Worm (Caenorhabditis elegans) whole organism, L1 larva: ENCODE results near the gene srj-39.
A peak's percentile ranks its signal among the peaks of the same experiment; 100 is the strongest.

Experiments used
- C04F5.9 ChIP-seq: sonication (generic microtip); optimal IDR thresholded peaks from 2 replicates; lab custom pipeline; 2016; ENCODE audit warnings: missing genetic modification characterization, missing compliant biosample characterization
- C16A3.4 ChIP-seq: fragments of 150-350 bp; optimal IDR thresholded peaks from 2 replicates; lab custom pipeline; 2014; ENCODE audit warnings: missing biosample characterization, missing genetic modification characterization
- Y116A8C.19 ChIP-seq: sonication (generic microtip); optimal IDR thresholded peaks from 2 replicates; lab custom pipeline; 2016; ENCODE audit warnings: missing compliant biosample characterization, missing genetic modification characterization, borderline replicate concordance
- blmp-1 ChIP-seq: fragments of 150-350 bp; optimal IDR thresholded peaks from 2 replicates; lab custom pipeline; 2014; ENCODE audit warnings: missing biosample characterization, missing genetic modification characterization
- ces-1 ChIP-seq: fragments of 150-350 bp; optimal IDR thresholded peaks from 2 replicates; lab custom pipeline; 2014; ENCODE audit warnings: missing biosample characterization, missing genetic modification reagents, missing genetic modification characterization
- dpl-1 ChIP-seq, 3 experiments: fragments of 150-350 bp in 2 of 3; sonication (generic microtip) in 1 of 3; optimal IDR thresholded peaks; 2 replicates each; lab custom pipeline; 2014 to 2017; ENCODE audit warnings: missing biosample characterization in 3 of 3, missing genetic modification characterization in 3 of 3, missing genetic modification reagents in 3 of 3
- dsc-1 ChIP-seq: sonication (generic microtip); optimal IDR thresholded peaks from 2 replicates; lab custom pipeline; 2016; ENCODE audit warnings: mild to moderate bottlenecking, missing genetic modification characterization, missing compliant biosample characterization
- efl-1 ChIP-seq, 4 experiments: fragments of 150-350 bp; optimal IDR thresholded peaks in 3 of 4; peaks in 1 of 4; 1 replicate in 1 of 4; 2 replicates in 3 of 4; lab custom pipeline; 2014; ENCODE audit warnings: missing biosample characterization in 2 of 4, missing genetic modification characterization in 2 of 4, missing genetic modification reagents in 2 of 4
- elt-2 ChIP-seq: sonication (generic microtip); optimal IDR thresholded peaks from 2 replicates; lab custom pipeline; 2016; ENCODE audit warnings: missing genetic modification characterization, mild to moderate bottlenecking, inconsistent platforms, missing compliant biosample characterization, missing genetic modification reagents
- fkh-8 ChIP-seq: sonication (generic microtip); optimal IDR thresholded peaks from 2 replicates; lab custom pipeline; 2016; ENCODE audit warnings: mild to moderate bottlenecking, missing genetic modification characterization, missing compliant biosample characterization
- fos-1 ChIP-seq: fragments of 150-350 bp; optimal IDR thresholded peaks from 2 replicates; lab custom pipeline; 2014; ENCODE audit warnings: missing biosample characterization, missing genetic modification characterization
- grh-1 ChIP-seq: fragments of 200-800 bp; sonication (Bioruptor generic); IDR thresholded peaks from 2 replicates; pipeline ENCODE4 v1.3.6; 2022; ENCODE audit warnings: missing genetic modification reagents, missing genetic modification characterization, missing compliant biosample characterization
- hlh-4 ChIP-seq: sonication (generic microtip); optimal IDR thresholded peaks from 2 replicates; lab custom pipeline; 2016; ENCODE audit warnings: mild to moderate bottlenecking, missing genetic modification characterization, missing compliant biosample characterization
- lin-35 ChIP-seq, 2 experiments: fragments of 150-350 bp; optimal IDR thresholded peaks; 2 replicates each; lab custom pipeline; 2014; ENCODE audit warnings: missing biosample characterization in 2 of 2, missing genetic modification characterization in 2 of 2, missing genetic modification reagents in 2 of 2
- lin-39 ChIP-seq: fragments of 150-350 bp; optimal IDR thresholded peaks from 2 replicates; lab custom pipeline; 2014; ENCODE audit warnings: missing biosample characterization, missing genetic modification reagents, missing genetic modification characterization
- lsy-2 ChIP-seq, 2 experiments: fragments of 150-350 bp; optimal IDR thresholded peaks; 2 replicates each; lab custom pipeline; 2014; ENCODE audit warnings: missing biosample characterization in 2 of 2, missing genetic modification characterization in 2 of 2
- mab-9 ChIP-seq: fragments of 200-800 bp; sonication (Bioruptor generic); IDR thresholded peaks from 2 replicates; pipeline ENCODE4 v1.3.6; 2022; ENCODE audit warnings: missing genetic modification reagents, missing genetic modification characterization, missing compliant biosample characterization
- mdl-1 ChIP-seq, 2 experiments: fragments of 150-350 bp; optimal IDR thresholded peaks; 2 replicates each; lab custom pipeline; 2014 to 2017; ENCODE audit warnings: missing biosample characterization in 2 of 2, missing genetic modification characterization in 2 of 2, inconsistent platforms in 1 of 2
- mef-2 ChIP-seq: fragments of 150-350 bp; optimal IDR thresholded peaks from 2 replicates; lab custom pipeline; 2014; ENCODE audit warnings: missing biosample characterization, missing genetic modification characterization
- mep-1 ChIP-seq: fragments of 150-350 bp; optimal IDR thresholded peaks from 2 replicates; lab custom pipeline; 2014; ENCODE audit warnings: missing biosample characterization, missing genetic modification characterization
- nhr-11 ChIP-seq: fragments of 150-350 bp; optimal IDR thresholded peaks from 2 replicates; lab custom pipeline; 2014; ENCODE audit warnings: missing biosample characterization, missing genetic modification characterization
- nhr-71 ChIP-seq: sonication (generic microtip); optimal IDR thresholded peaks from 2 replicates; lab custom pipeline; 2016; ENCODE audit warnings: mild to moderate bottlenecking, missing genetic modification characterization, moderate library complexity, missing compliant biosample characterization
- nhr-84 ChIP-seq: sonication (generic microtip); optimal IDR thresholded peaks from 2 replicates; lab custom pipeline; 2017; ENCODE audit warnings: missing biosample characterization, missing genetic modification characterization
- pqm-1 ChIP-seq: sonication (generic microtip); optimal IDR thresholded peaks from 3 replicates; lab custom pipeline; 2017; ENCODE audit warnings: missing biosample characterization, missing genetic modification characterization
- snpc-4 ChIP-seq: fragments of 150-350 bp; optimal IDR thresholded peaks from 2 replicates; lab custom pipeline; 2014; ENCODE audit warnings: missing biosample characterization, missing genetic modification characterization
- sup-37 ChIP-seq: fragments of 200-800 bp; sonication (Bioruptor generic); optimal IDR thresholded peaks from 2 replicates; lab custom pipeline; 2018; ENCODE audit warnings: mild to moderate bottlenecking, missing genetic modification characterization, missing compliant biosample characterization
- swsn-7 ChIP-seq: sonication (generic microtip); optimal IDR thresholded peaks from 2 replicates; lab custom pipeline; 2016; ENCODE audit warnings: missing genetic modification characterization, missing compliant biosample characterization
- tlp-1 ChIP-seq: fragments of 150-350 bp; optimal IDR thresholded peaks from 2 replicates; lab custom pipeline; 2014; ENCODE audit warnings: missing biosample characterization, missing genetic modification characterization
- unc-30 ChIP-seq: sonication (generic microtip); optimal IDR thresholded peaks from 2 replicates; lab custom pipeline; 2017; ENCODE audit warnings: missing biosample characterization, missing genetic modification characterization
- xbp-1 ChIP-seq: sonication (generic microtip); optimal IDR thresholded peaks from 2 replicates; lab custom pipeline; 2016; ENCODE audit warnings: missing genetic modification characterization, missing compliant biosample characterization

The srj-39 gene

DNA sequence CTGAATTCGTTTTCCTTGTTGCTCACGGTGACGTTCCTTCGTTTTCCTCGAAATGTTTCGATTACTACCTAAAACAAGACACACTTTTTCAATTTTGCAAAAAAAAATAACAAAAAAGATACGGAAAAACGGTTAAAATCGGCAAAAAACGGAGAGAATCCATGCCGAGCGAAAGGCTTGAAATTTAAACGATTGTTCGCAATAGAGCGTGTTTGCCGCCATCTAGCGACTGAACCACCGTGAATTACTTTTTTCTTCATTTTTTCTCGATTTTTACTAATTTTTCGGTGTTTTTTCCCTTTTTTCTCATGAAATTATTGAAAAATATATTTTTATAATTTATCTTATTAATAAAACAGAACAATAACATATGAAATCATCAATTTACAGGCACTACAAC lies 38.3 kb upstream of the srj-39 start:
- TF ChIP-seq lsy-2 (tag; optimal IDR thresholded peaks at IDR 0.05; lab: Kevin White, UChicago): peak in 1 of 2 experiments; percentile 13
- TF ChIP-seq, all 84 proteins: peak for 1; not testable (repeated sequence) for 83

DNA sequence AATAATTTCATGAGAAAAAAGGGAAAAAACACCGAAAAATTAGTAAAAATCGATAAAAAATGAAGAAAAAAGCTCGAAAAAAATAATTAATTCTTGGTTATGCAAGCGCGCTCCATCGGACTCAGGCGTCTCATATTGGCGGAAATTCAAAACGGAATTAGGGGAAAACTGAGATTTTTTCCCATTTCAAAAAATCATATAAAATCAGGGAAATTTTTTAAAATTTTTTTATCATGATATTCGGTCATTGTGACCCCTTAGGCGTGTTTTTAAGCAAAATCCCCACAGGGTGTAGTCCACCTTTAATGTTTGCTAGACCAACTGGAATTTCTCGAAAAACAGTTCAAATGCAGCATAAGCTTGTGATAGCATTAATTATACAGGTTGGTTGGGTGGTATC lies 36.5 kb upstream of the srj-39 start:
- TF ChIP-seq dpl-1 (GFP tag; optimal IDR thresholded peaks at IDR 0.05; lab: Kevin White, UChicago) (peak in 1 of 3 experiments; percentile 36), efl-1 (optimal IDR thresholded peaks at IDR 0.05; lab: Kevin White, UChicago) (peak in 1 of 2 experiments; percentile 68), efl-1 (GFP tag; optimal IDR thresholded peaks at IDR 0.05 in 1 of 2; lab: Kevin White, UChicago) (peak; percentile 57 to 95)

DNA sequence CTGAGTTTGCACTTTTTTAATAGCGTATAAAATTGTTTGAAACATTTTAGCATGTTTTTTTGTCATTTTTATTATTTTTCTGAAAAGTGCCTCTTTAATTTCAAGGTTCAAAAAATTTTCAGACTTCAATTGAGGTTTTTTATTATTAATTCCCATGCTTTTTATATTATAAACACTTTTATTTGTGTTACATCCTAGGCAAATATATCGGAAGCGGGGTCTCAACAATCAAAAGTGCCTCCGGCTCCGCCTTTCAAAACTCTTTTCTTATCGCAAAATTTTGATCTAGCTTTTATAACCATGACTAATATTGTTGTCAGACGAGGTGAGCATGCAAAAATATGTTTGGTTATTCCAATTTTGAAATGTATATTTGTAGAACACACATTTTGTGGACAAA lies 30.9 kb upstream of the srj-39 start, which contains the start of gene otpl-2:
Gene otpl-2 (plus strand): TSS at position 301 of the 400 bp plus-strand sequence.
- no peak for TF ChIP-seq C04F5.9 (tag; lab: Kevin White, UChicago)
- no peak for TF ChIP-seq blmp-1
- TF ChIP-seq mep-1 (tag; lab: Kevin White, UChicago): no peak
- no peak for TF ChIP-seq hlh-4 (tag; lab: Kevin White, UChicago)
- TF ChIP-seq dpl-1 (GFP tag; optimal IDR thresholded peaks at IDR 0.05; lab: Kevin White, UChicago): no peak
- TF ChIP-seq tlp-1 (tag; lab: Kevin White, UChicago): no peak
- TF ChIP-seq fos-1 (tag; lab: Kevin White, UChicago): no peak
- no peak for TF ChIP-seq dsc-1 (tag; lab: Kevin White, UChicago)
- TF ChIP-seq mdl-1 (tag; optimal IDR thresholded peaks at IDR 0.05; lab: Kevin White, UChicago): no peak
- no peak for TF ChIP-seq Y116A8C.19 (tag; lab: Kevin White, UChicago)
- no peak for TF ChIP-seq ces-1 (GFP tag; lab: Kevin White, UChicago)
- no peak for TF ChIP-seq mef-2 (tag; lab: Kevin White, UChicago)
- TF ChIP-seq unc-30 (tag; lab: Kevin White, UChicago): no peak
- TF ChIP-seq mab-9 (GFP tag; lab: Robert Waterston, UW): no peak
- TF ChIP-seq nhr-71 (tag; lab: Kevin White, UChicago): no peak

DNA sequence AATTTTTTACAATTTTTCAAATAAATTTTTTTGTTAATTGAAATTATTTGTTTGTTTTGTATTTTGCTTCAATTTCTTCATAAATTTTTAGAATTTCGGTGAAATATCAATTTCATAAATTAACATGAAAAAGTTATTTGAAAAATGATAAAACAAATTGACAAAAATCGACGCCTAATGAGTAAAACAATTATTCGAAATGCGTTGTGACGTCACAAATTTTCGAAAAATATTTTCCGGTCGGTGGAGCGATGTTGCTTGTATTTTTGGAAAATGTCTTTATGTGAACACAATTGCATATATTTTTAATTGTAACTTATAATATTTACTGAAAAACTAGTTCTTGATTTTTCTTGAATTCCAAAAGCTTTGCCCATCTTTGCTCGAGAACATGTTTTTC lies 23.9 kb upstream of the srj-39 start:
- TF ChIP-seq pqm-1: no peak
- TF ChIP-seq dsc-1 (tag; lab: Kevin White, UChicago): no peak
- TF ChIP-seq grh-1 (GFP tag; lab: Robert Waterston, UW): no peak
- TF ChIP-seq xbp-1 (tag; lab: Kevin White, UChicago): no peak
- TF ChIP-seq Y116A8C.19 (tag; lab: Kevin White, UChicago): no peak
- TF ChIP-seq, all 84 proteins: peak for 0

DNA sequence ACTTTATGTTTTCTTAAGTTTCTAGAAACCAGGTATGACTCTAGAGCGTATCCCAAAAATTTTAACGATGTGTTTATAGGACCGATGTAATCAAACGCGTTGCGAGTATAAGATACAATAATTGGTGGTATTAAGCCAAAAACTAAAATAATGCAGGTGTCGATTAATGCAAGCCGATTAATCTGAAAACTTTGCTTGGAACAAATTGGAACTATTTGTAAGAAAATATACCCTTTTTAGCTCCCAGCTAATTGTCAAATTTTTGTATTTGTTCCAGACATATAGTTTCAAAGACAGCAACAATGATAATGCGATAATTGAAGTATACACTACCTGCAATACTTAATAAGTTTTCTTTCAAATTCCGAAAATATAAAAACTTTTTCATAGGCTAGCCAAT lies 23.1 kb upstream of the srj-39 start, which contains the start of gene srh-211:
Gene srh-211 (minus strand): TSS at position 101 of the 400 bp plus-strand sequence.
- TF ChIP-seq fos-1 (tag; lab: Kevin White, UChicago): no peak
- TF ChIP-seq, all 84 proteins: peak for 0

DNA sequence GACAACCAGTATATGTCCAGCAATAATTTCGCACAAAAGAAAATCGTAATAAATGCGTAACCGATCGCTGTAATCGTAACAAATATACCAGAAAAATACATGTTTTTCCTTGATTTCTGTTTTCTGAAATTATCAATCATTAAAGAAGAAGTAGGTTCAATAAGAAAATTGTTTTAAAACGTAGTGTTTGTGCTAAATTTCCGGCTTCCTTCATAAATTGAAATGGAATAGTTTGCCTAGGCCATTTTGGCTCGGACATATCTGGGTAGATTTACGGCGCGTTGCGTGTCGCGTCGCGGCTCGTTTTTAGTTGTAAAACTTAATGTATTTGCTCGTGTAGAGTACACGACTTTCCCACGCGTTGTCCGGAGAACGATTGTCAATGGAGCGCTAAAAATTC lies 21.4 kb upstream of the srj-39 start, which contains the start of gene F38H12.5:
Gene F38H12.5 (minus strand): TSS at position 101 of the 400 bp plus-strand sequence.
- TF ChIP-seq nhr-84 (tag; lab: Kevin White, UChicago) (no peak), unc-30 (tag; lab: Kevin White, UChicago) (no peak), C16A3.4 (tag; lab: Kevin White, UChicago) (no peak), elt-2 (tag; lab: Kevin White, UChicago) (no peak), swsn-7 (tag; lab: Kevin White, UChicago) (no peak), lin-35 (GFP tag; optimal IDR thresholded peaks at IDR 0.05; lab: Kevin White, UChicago) (no peak), mdl-1 (tag; optimal IDR thresholded peaks at IDR 0.05; lab: Kevin White, UChicago) (no peak), nhr-11 (tag; lab: Kevin White, UChicago) (no peak), snpc-4 (tag; lab: Kevin White, UChicago) (no peak), lin-39 (no peak), pqm-1 (no peak), mef-2 (tag; lab: Kevin White, UChicago) (no peak), fkh-8 (tag; lab: Kevin White, UChicago) (no peak), sup-37 (no peak)
